Worm (Caenorhabditis elegans): ENCODE results near the gene cbn-1.

- TF ChIP-seq him-1 (tag; optimal IDR thresholded peaks at IDR 0.05) (no peak), W03F9.2 (tag; optimal IDR thresholded peaks at IDR 0.05) (no peak), dao-5 (tag; optimal IDR thresholded peaks at IDR 0.05) (no peak)
Measured at ce11 chrII:307154-307553, 25.2 kb downstream of the cbn-1 start, which contains the start of gene K01A2.4.
